Fruit fly (Drosophila melanogaster) whole organism: ENCODE measurements around the gene CG32037.

Experiments
- CG8478 ChIP-seq: fragments of >200 bp; optimal IDR thresholded peaks from 2 replicates; lab custom pipeline; 2018; ENCODE audit warnings: inconsistent platforms
- Dll ChIP-seq: fragments of >200 bp; optimal IDR thresholded peaks from 2 replicates; lab custom pipeline; 2017
- EcR ChIP-seq, 2 experiments: fragments of >200 bp; optimal IDR thresholded peaks; 2 replicates each; lab custom pipeline; 2017; ENCODE audit warnings: missing biosample characterization in 2 of 2, missing genetic modification characterization in 2 of 2, missing genetic modification reagents in 2 of 2
- pan ChIP-seq: fragments of >200 bp; optimal IDR thresholded peaks from 2 replicates; lab custom pipeline; 2017
- psq ChIP-seq: fragments of >200 bp; optimal IDR thresholded peaks from 2 replicates; lab custom pipeline; 2017
- usp ChIP-seq: fragments of >200 bp; optimal IDR thresholded peaks from 2 replicates; lab custom pipeline; 2017; ENCODE audit warnings: missing biosample characterization, missing genetic modification characterization, mixed read lengths

Gene CG32037

dm6 chr3L:9492115-9492514 lies at the start of gene CG32037:
CG32037 (minus strand) TSS chr3L:9492215.
- TF ChIP-seq EcR (GFP tag; optimal IDR thresholded peaks at IDR 0.05; lab: Kevin White, UChicago): no peak
- no peak for TF ChIP-seq pan (lab: Kevin White, UChicago)
- no peak for TF ChIP-seq Dll
- no peak for TF ChIP-seq usp (GFP tag; lab: Kevin White, UChicago)

- TF ChIP-seq EcR (GFP tag; optimal IDR thresholded peaks at IDR 0.05; lab: Kevin White, UChicago) (peak in 1 of 2 experiments; percentile 87), usp (GFP tag; lab: Kevin White, UChicago) (no peak)
Observed at dm6 chr3L:9528835-9529234, 36.8 kb upstream of the CG32037 start, which contains the start of gene Or67a. Or67a (plus strand) TSS chr3L:9529067.

dm6 chr3L:9525444-9525843 lies 33.4 kb upstream of the CG32037 start, which contains the start of gene CG33700:
CG33700 (minus strand) TSS chr3L:9525544.
- TF ChIP-seq CG8478 (no peak), usp (GFP tag; lab: Kevin White, UChicago) (no peak), psq (no peak), pan (lab: Kevin White, UChicago) (no peak), Dll (no peak), EcR (GFP tag; optimal IDR thresholded peaks at IDR 0.05; lab: Kevin White, UChicago) (no peak)

- TF ChIP-seq Dll (no peak), usp (GFP tag; lab: Kevin White, UChicago) (no peak), pan (lab: Kevin White, UChicago) (no peak), EcR (GFP tag; optimal IDR thresholded peaks at IDR 0.05; lab: Kevin White, UChicago) (no peak), psq (no peak), CG8478 (no peak)
Observed at dm6 chr3L:9513309-9513708, 21.3 kb upstream of the CG32037 start, which contains the start of gene CG33702. CG33702 (minus strand) TSS chr3L:9513409.

dm6 chr3L:9512560-9512959 lies 20.5 kb upstream of the CG32037 start, which contains the start of gene CG33703:
CG33703 (minus strand) TSS chr3L:9512660.
- TF ChIP-seq EcR (GFP tag; optimal IDR thresholded peaks at IDR 0.05; lab: Kevin White, UChicago) (no peak), usp (GFP tag; lab: Kevin White, UChicago) (no peak), pan (lab: Kevin White, UChicago) (no peak), Dll (no peak), CG8478 (no peak), psq (no peak)

dm6 chr3L:9511287-9512256 lies 19.6 kb upstream of the CG32037 start, which contains the start of gene RpS9:
RpS9 (minus strand) TSS chr3L:9511531.
- TF ChIP-seq usp (GFP tag; lab: Kevin White, UChicago) (no peak), Dll (no peak), CG8478 (no peak), EcR (GFP tag; optimal IDR thresholded peaks at IDR 0.05; lab: Kevin White, UChicago) (no peak)

- TF ChIP-seq CG8478: peak; percentile 37
- TF ChIP-seq pan (lab: Kevin White, UChicago): no peak
Observed at dm6 chr3L:9509037-9509830, 17.2 kb upstream of the CG32037 start, which contains the start of gene CG3408. CG3408 (minus strand) TSS chr3L:9509583.

- TF ChIP-seq EcR (GFP tag; optimal IDR thresholded peaks at IDR 0.05; lab: Kevin White, UChicago) (no peak), pan (lab: Kevin White, UChicago) (peak; percentile 75), psq (no peak), Dll (no peak), usp (GFP tag; lab: Kevin White, UChicago) (no peak), CG8478 (no peak)
Observed at dm6 chr3L:9508653-9509036, 16.6 kb upstream of the CG32037 start.

dm6 chr3L:9506421-9506820 lies 14.4 kb upstream of the CG32037 start:
- TF ChIP-seq CG8478 (no peak), pan (lab: Kevin White, UChicago) (no peak), psq (no peak), Dll (no peak), usp (GFP tag; lab: Kevin White, UChicago) (no peak)

dm6 chr3L:9505713-9506062 lies 13.7 kb upstream of the CG32037 start:
- no peak for TF ChIP-seq Dll
- TF ChIP-seq EcR (GFP tag; optimal IDR thresholded peaks at IDR 0.05; lab: Kevin White, UChicago): peak; percentile 49 to 61
- TF ChIP-seq usp (GFP tag; lab: Kevin White, UChicago): no peak
- TF ChIP-seq pan (lab: Kevin White, UChicago): no peak
- TF ChIP-seq psq: no peak

- no peak for TF ChIP-seq usp (GFP tag; lab: Kevin White, UChicago)
- TF ChIP-seq pan (lab: Kevin White, UChicago): no peak
- no peak for TF ChIP-seq EcR (GFP tag; optimal IDR thresholded peaks at IDR 0.05; lab: Kevin White, UChicago)
- no peak for TF ChIP-seq Dll
- no peak for TF ChIP-seq CG8478
- no peak for TF ChIP-seq psq
Observed at dm6 chr3L:9505007-9505712, 13.1 kb upstream of the CG32037 start, which contains the start of gene path. path (minus strand) TSS chr3L:9505328.

dm6 chr3L:9504530-9504929 lies 12.5 kb upstream of the CG32037 start:
- TF ChIP-seq CG8478 (no peak), Dll (no peak), EcR (GFP tag; optimal IDR thresholded peaks at IDR 0.05; lab: Kevin White, UChicago) (no peak), pan (lab: Kevin White, UChicago) (no peak), usp (GFP tag; lab: Kevin White, UChicago) (no peak), psq (no peak)
